Fruit fly (Drosophila melanogaster) whole organism, wandering third instar larva: ENCODE measurements around the gene pHCl-1.
A peak's percentile ranks its signal among the peaks of the same experiment; 100 is the strongest.

Experiments used
- Abd-B ChIP-seq: fragments of >200 bp; optimal IDR thresholded peaks from 2 replicates; lab custom pipeline; 2017; ENCODE audit warnings: missing biosample characterization, missing genetic modification characterization
- CG32264 ChIP-seq: fragments of 200-800 bp; sonication (Bioruptor generic); optimal IDR thresholded peaks from 2 replicates; lab custom pipeline; 2016; ENCODE audit warnings: missing biosample characterization, missing genetic modification characterization
- CrebA ChIP-seq: fragments of 200-800 bp; sonication (Bioruptor generic); optimal IDR thresholded peaks from 2 replicates; lab custom pipeline; 2016; ENCODE audit warnings: missing biosample characterization, mild to moderate bottlenecking, missing genetic modification characterization, borderline replicate concordance
- Dif ChIP-seq: fragments of 200-275, 200-300 bp; sonication (Bioruptor generic); optimal IDR thresholded peaks from 2 replicates; lab custom pipeline; 2018; ENCODE audit warnings: missing biosample characterization, missing genetic modification characterization; ENCODE audit not compliant: partially characterized antibody
- HLH106 ChIP-seq: fragments of 200-800 bp; optimal IDR thresholded peaks from 3 replicates; lab custom pipeline; 2019; ENCODE audit warnings: missing biosample characterization, mild to moderate bottlenecking, missing genetic modification characterization, moderate library complexity
- Hnf4 ChIP-seq: fragments of 200-800 bp; sonication (Bioruptor generic); optimal IDR thresholded peaks from 2 replicates; lab custom pipeline; 2016; ENCODE audit warnings: missing biosample characterization, mild to moderate bottlenecking, missing genetic modification characterization
- Hr78 ChIP-seq: fragments of >200 bp; optimal IDR thresholded peaks from 2 replicates; lab custom pipeline; 2017; ENCODE audit warnings: missing biosample characterization, missing genetic modification characterization
- Hr83 ChIP-seq: fragments of 200-300 bp; sonication (Bioruptor generic); optimal IDR thresholded peaks from 2 replicates; lab custom pipeline; 2016; ENCODE audit warnings: missing biosample characterization, mild to moderate bottlenecking, missing genetic modification characterization, moderate library complexity; ENCODE audit not compliant: poor library complexity, severe bottlenecking
- Mio ChIP-seq: sonication (Bioruptor generic); optimal IDR thresholded peaks from 2 replicates; lab custom pipeline; 2016; ENCODE audit warnings: missing biosample characterization, missing genetic modification characterization
- Myc ChIP-seq: fragments of >200 bp; optimal IDR thresholded peaks from 2 replicates; lab custom pipeline; 2017
- N ChIP-seq: fragments of >200 bp; optimal IDR thresholded peaks from 2 replicates; lab custom pipeline; 2018; ENCODE audit warnings: missing biosample characterization, missing external identifiers, missing genetic modification characterization
- OdsH ChIP-seq: fragments of 200-800 bp; sonication (Bioruptor generic); optimal IDR thresholded peaks from 2 replicates; lab custom pipeline; 2016; ENCODE audit warnings: missing biosample characterization, mild to moderate bottlenecking, missing genetic modification characterization
- Sp1 ChIP-seq: fragments of 200-800 bp; sonication (Bioruptor generic); optimal IDR thresholded peaks from 3 replicates; lab custom pipeline; 2019; ENCODE audit warnings: missing biosample characterization, mild to moderate bottlenecking, missing genetic modification characterization, moderate library complexity
- Vsx2 ChIP-seq: fragments of 200-300, 225-300 bp; sonication (Bioruptor generic); optimal IDR thresholded peaks from 2 replicates; lab custom pipeline; 2018; ENCODE audit warnings: missing biosample characterization, missing genetic modification characterization; ENCODE audit not compliant: partially characterized antibody
- br ChIP-seq: fragments of 200-800 bp; sonication (Bioruptor generic); optimal IDR thresholded peaks from 2 replicates; lab custom pipeline; 2016; ENCODE audit warnings: missing biosample characterization, missing genetic modification characterization
- dmrt93B ChIP-seq: fragments of 200-800 bp; sonication (Bioruptor generic); optimal IDR thresholded peaks from 2 replicates; lab custom pipeline; 2018; ENCODE audit warnings: missing biosample characterization, mild to moderate bottlenecking, missing genetic modification characterization
- dsf ChIP-seq: sonication (Bioruptor generic); optimal IDR thresholded peaks from 2 replicates; lab custom pipeline; 2016; ENCODE audit warnings: missing biosample characterization, missing genetic modification characterization, borderline replicate concordance
- foxo ChIP-seq, 2 experiments: fragments of 200-800 bp; sonication (Bioruptor generic); optimal IDR thresholded peaks; 2 replicates in 1 of 2; 3 replicates in 1 of 2; lab custom pipeline; 2016 to 2017; ENCODE audit warnings: missing biosample characterization in 2 of 2, missing genetic modification characterization in 2 of 2
- fru ChIP-seq: fragments of 200-800 bp; sonication (Bioruptor generic); optimal IDR thresholded peaks from 3 replicates; lab custom pipeline; 2016; ENCODE audit warnings: missing biosample characterization, mild to moderate bottlenecking, missing genetic modification characterization
- jim ChIP-seq: fragments of 175-275, 200-325 bp; sonication (Bioruptor generic); optimal IDR thresholded peaks from 2 replicates; lab custom pipeline; 2016; ENCODE audit warnings: missing biosample characterization, mild to moderate bottlenecking, missing genetic modification characterization
- pan ChIP-seq: fragments of >200 bp; optimal IDR thresholded peaks from 2 replicates; lab custom pipeline; 2017
- rgr ChIP-seq: fragments of 200-800 bp; sonication (Bioruptor generic); optimal IDR thresholded peaks from 3 replicates; lab custom pipeline; 2016; ENCODE audit warnings: missing biosample characterization, mild to moderate bottlenecking, missing genetic modification characterization
- sage ChIP-seq: fragments of 200-800 bp; sonication (Bioruptor generic); optimal IDR thresholded peaks from 2 replicates; lab custom pipeline; 2016; ENCODE audit warnings: missing biosample characterization, mild to moderate bottlenecking, missing genetic modification characterization
- sv ChIP-seq: fragments of 200-800 bp; sonication (Bioruptor generic); optimal IDR thresholded peaks from 3 replicates; lab custom pipeline; 2016; ENCODE audit warnings: missing biosample characterization, missing genetic modification characterization
- tai ChIP-seq: sonication (Bioruptor generic); optimal IDR thresholded peaks from 2 replicates; lab custom pipeline; 2016; ENCODE audit warnings: missing biosample characterization, missing genetic modification characterization
- woc ChIP-seq: sonication (Bioruptor generic); optimal IDR thresholded peaks from 2 replicates; lab custom pipeline; 2016; ENCODE audit warnings: missing biosample characterization, mild to moderate bottlenecking, missing genetic modification characterization

Gene pHCl-1

DNA sequence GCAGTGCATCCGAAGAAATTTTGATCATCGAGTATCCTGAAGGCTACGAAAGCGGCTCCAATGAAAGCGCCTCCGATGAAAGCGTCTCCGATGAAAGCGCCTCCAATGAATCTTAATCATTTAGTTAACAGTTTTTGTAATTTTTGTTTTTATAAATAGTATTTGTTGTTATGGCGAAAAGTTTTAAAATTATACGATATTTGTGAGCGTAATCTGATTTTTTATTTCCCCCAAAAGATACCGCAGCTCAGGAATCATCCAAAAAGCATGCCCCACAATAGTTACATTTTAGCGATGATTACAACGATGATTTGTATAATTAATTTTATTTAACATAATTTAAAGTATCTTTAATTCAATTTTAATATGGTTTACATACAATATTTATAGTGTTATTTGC lies 89.1 kb downstream of the pHCl-1 start:
- TF ChIP-seq Hr83 (GFP tag; lab: Kevin White, UChicago) (no peak), N (peak; percentile 76), Myc (lab: Kevin White, UChicago) (peak; percentile 82), Hr78 (peak; percentile 16)

dm6 chr3L:15809185-15809584 lies 89.6 kb downstream of the pHCl-1 start, which contains the start of gene CG13445:
Gene CG13445, plus strand, starts transcription at chr3L:15809485.
- no peak for TF ChIP-seq N
- no peak for TF ChIP-seq br
- no peak for TF ChIP-seq HLH106 (tag; lab: Kevin White, UChicago)
- TF ChIP-seq Sp1, result no peak

DNA sequence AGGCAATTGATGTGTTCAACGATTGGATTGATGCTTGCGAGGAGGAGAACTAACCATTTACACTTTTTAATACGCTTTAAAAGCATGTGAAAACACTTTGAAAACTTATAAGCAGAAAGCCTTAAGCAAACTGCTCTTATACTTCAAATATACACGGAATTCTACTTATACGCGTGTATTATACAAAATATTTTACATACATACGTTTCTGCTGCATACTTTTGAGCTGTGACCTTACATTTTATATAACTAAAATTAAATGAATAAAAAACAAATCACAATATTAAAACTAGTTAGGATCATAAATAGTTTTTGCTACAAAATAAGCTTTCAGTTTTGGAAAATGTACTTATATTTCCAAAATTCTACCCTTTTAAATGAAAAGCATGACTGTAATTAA lies 90.2 kb downstream of the pHCl-1 start:
- TF ChIP-seq Myc (lab: Kevin White, UChicago) (peak; percentile 65), foxo (GFP tag; optimal IDR thresholded peaks at IDR 0.05; lab: Kevin White, UChicago) (no peak)

DNA sequence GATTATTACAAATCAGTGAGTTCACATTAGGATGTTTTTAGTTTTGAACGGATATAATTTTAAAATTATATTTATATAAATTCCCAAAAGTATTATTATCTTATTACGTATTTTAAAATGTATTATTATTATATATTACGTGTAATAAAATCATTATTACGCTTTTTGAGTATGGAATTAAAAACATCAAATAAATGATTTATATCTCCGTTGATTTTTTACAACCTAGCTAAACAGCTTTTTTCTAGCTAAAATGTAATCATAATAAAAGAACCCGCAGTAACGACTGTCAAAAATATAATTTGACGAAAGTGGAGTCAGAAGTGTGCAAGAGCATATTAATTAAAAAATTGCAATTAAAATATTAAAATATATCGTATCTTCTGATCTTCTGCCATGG lies 90.8 kb downstream of the pHCl-1 start, which contains the start of gene CG6244:
CG6244 (plus strand) TSS at position 301 of the 400 bp plus-strand sequence.
- TF ChIP-seq CrebA (GFP tag; lab: Kevin White, UChicago) (no peak), Vsx2 (GFP tag; lab: Kevin White, UChicago) (no peak), sage (GFP tag; lab: Kevin White, UChicago) (no peak), Dif (GFP tag; lab: Kevin White, UChicago) (no peak), CG32264 (GFP tag; lab: Kevin White, UChicago) (no peak), Abd-B (no peak), jim (GFP tag; lab: Kevin White, UChicago) (no peak), OdsH (GFP tag; lab: Kevin White, UChicago) (no peak), sv (GFP tag; lab: Kevin White, UChicago) (no peak), Hr83 (GFP tag; lab: Kevin White, UChicago) (no peak)

DNA sequence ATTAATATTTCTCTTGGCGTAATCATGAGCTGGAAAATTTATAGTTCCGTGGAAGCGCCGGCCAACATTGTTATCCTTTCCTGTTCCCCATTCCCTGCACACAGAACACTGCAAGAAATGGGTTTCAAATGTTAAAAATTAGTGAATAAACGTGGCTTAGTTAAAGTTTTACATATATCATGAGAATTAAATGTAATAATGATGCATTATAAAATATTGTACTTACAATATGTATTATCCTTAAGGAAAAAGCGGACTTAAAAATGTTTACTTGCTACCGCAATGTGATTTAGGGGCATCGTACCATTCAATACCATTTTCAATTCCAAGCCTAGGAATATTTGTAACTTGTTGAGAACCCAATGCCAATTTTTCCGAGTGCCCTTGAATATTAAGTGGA lies 96.2 kb downstream of the pHCl-1 start:
- TF ChIP-seq Abd-B (no peak), sage (GFP tag; lab: Kevin White, UChicago) (no peak), tai (GFP tag; lab: Kevin White, UChicago) (no peak), dmrt93B (GFP tag; lab: Kevin White, UChicago) (no peak)

DNA sequence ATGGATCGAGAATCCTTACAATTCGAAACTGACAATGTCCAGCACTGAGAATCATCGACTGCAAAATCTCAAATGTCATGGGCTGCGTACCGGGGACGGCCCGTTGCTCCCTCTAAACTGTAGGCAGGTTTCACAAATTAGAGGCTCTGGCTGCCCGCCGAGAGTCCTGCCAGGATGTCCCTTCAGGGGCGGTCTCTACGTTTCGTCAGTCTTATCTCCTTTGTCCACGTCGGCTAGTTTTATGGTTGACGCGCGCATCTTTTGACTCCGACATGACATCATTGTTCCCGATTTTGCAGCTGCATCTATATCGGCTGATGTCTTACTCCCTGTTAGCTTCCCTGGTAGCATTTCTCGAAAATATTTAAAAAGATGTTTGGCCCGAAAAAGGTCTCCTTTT lies 96.7 kb downstream of the pHCl-1 start:
- TF ChIP-seq sage (GFP tag; lab: Kevin White, UChicago) (no peak), CrebA (GFP tag; lab: Kevin White, UChicago) (no peak), N (no peak), Hnf4 (GFP tag; lab: Kevin White, UChicago) (no peak), woc (GFP tag; lab: Kevin White, UChicago) (no peak), OdsH (GFP tag; lab: Kevin White, UChicago) (no peak), jim (GFP tag; lab: Kevin White, UChicago) (no peak), pan (lab: Kevin White, UChicago) (no peak), Abd-B (no peak), dsf (GFP tag; lab: Kevin White, UChicago) (no peak), Dif (GFP tag; lab: Kevin White, UChicago) (no peak), Sp1 (no peak), foxo (GFP tag; optimal IDR thresholded peaks at IDR 0.05; lab: Kevin White, UChicago) (no peak), Mio (no peak), Hr78 (no peak), CG32264 (GFP tag; lab: Kevin White, UChicago) (no peak), tai (GFP tag; lab: Kevin White, UChicago) (no peak), fru (no peak), rgr (GFP tag; lab: Kevin White, UChicago) (no peak)
